Fruit fly (Drosophila melanogaster) whole organism, embryonic: ENCODE results near the gene CG3078.

Source experiments
- CG10431 ChIP-seq: fragments of 200-800 bp; sonication (Bioruptor generic); optimal IDR thresholded peaks from 3 replicates; lab custom pipeline; 2018; ENCODE audit warnings: missing biosample characterization, mild to moderate bottlenecking, missing genetic modification characterization
- CG11504 ChIP-seq: fragments of 200-800 bp; sonication (Bioruptor generic); optimal IDR thresholded peaks from 3 replicates; lab custom pipeline; 2019; ENCODE audit warnings: missing biosample characterization, mild to moderate bottlenecking, missing genetic modification characterization, moderate library complexity
- CG11696 ChIP-seq: fragments of 200-800 bp; sonication (Bioruptor generic); IDR thresholded peaks from 2 replicates; pipeline ENCODE4 v1.3.6; 2022; ENCODE audit warnings: missing biosample characterization, missing genetic modification characterization
- CG11723 ChIP-seq: fragments of 200-800 bp; sonication (Bioruptor generic); optimal IDR thresholded peaks from 2 replicates; lab custom pipeline; 2017; ENCODE audit warnings: missing biosample characterization, mild to moderate bottlenecking, missing genetic modification characterization
- CG15269 ChIP-seq: fragments of 200-800 bp; sonication (Bioruptor generic); optimal IDR thresholded peaks from 2 replicates; lab custom pipeline; 2018; ENCODE audit warnings: missing biosample characterization, mild to moderate bottlenecking, missing genetic modification characterization, moderate library complexity
- CG17359 ChIP-seq: fragments of 200-800 bp; sonication (Bioruptor generic); optimal IDR thresholded peaks from 3 replicates; lab custom pipeline; 2018; ENCODE audit warnings: missing biosample characterization, mild to moderate bottlenecking, missing genetic modification characterization, moderate library complexity
- CG17912 ChIP-seq: fragments of 200-800 bp; sonication (Bioruptor generic); optimal IDR thresholded peaks from 2 replicates; lab custom pipeline; 2018; ENCODE audit warnings: missing biosample characterization, mild to moderate bottlenecking, missing genetic modification characterization
- CG1832 ChIP-seq: fragments of 200-800 bp; sonication (Bioruptor generic); optimal IDR thresholded peaks from 2 replicates; lab custom pipeline; 2017; ENCODE audit warnings: missing biosample characterization, mild to moderate bottlenecking, missing genetic modification characterization, inconsistent platforms
- CG2120 ChIP-seq: fragments of 200-800 bp; sonication (Bioruptor generic); optimal IDR thresholded peaks from 3 replicates; lab custom pipeline; 2016; ENCODE audit warnings: missing biosample characterization, missing genetic modification characterization
- CG3407 ChIP-seq: fragments of 200-800 bp; sonication (Bioruptor generic); optimal IDR thresholded peaks from 2 replicates; lab custom pipeline; 2018; ENCODE audit warnings: missing biosample characterization, mild to moderate bottlenecking, missing genetic modification characterization
- CG34376 ChIP-seq: fragments of 200-800 bp; sonication (Bioruptor generic); optimal IDR thresholded peaks from 2 replicates; lab custom pipeline; 2018; ENCODE audit warnings: missing biosample characterization, mild to moderate bottlenecking, missing genetic modification characterization
- CG3726 ChIP-seq: fragments of 200-800 bp; sonication (Bioruptor generic); IDR thresholded peaks from 3 replicates; pipeline ENCODE4, ENCODE4 v1.3.6; 2022; ENCODE audit warnings: missing biosample characterization, missing genetic modification characterization
- CG3995 ChIP-seq: fragments of 200-800 bp; sonication (Bioruptor generic); optimal IDR thresholded peaks from 3 replicates; lab custom pipeline; 2016; ENCODE audit warnings: missing biosample characterization, missing genetic modification characterization
- CG4424 ChIP-seq: fragments of 200-800 bp; sonication (Bioruptor generic); optimal IDR thresholded peaks from 3 replicates; lab custom pipeline; 2016; ENCODE audit warnings: missing biosample characterization, missing genetic modification characterization
- CG7372 ChIP-seq: fragments of 200-800 bp; sonication (Bioruptor generic); IDR thresholded peaks from 2 replicates; pipeline ENCODE4 v1.3.6; 2022; ENCODE audit warnings: missing biosample characterization, missing genetic modification characterization
- CG7963 ChIP-seq: fragments of 200-800 bp; sonication (Bioruptor generic); IDR thresholded peaks from 3 replicates; pipeline ENCODE4 v1.3.6; 2022; ENCODE audit warnings: missing biosample characterization, missing genetic modification characterization; ENCODE audit not compliant: partially characterized antibody
- CG9727 ChIP-seq: fragments of 200-800 bp; sonication (Bioruptor generic); optimal IDR thresholded peaks from 3 replicates; lab custom pipeline; 2017; ENCODE audit warnings: missing biosample characterization, mild to moderate bottlenecking, missing genetic modification characterization
- CG9797 ChIP-seq: fragments of 200-800 bp; sonication (Bioruptor generic); optimal IDR thresholded peaks from 3 replicates; lab custom pipeline; 2018; ENCODE audit warnings: missing biosample characterization, mild to moderate bottlenecking, missing genetic modification characterization
- CTCF ChIP-seq: fragments of 200-800 bp; sonication (Bioruptor generic); optimal IDR thresholded peaks from 2 replicates; lab custom pipeline; 2017; ENCODE audit warnings: missing biosample characterization, mild to moderate bottlenecking, missing genetic modification characterization, moderate library complexity
- Camta ChIP-seq: fragments of 200-800 bp; sonication (Bioruptor generic); optimal IDR thresholded peaks from 2 replicates; lab custom pipeline; 2016; ENCODE audit warnings: missing biosample characterization, missing genetic modification characterization
- Deaf1 ChIP-seq: fragments of 200-800 bp; optimal IDR thresholded peaks from 3 replicates; lab custom pipeline; 2019; ENCODE audit warnings: missing biosample characterization, mild to moderate bottlenecking, missing genetic modification characterization, moderate library complexity
- Dfd ChIP-seq, 2 experiments: fragments of >200 bp; optimal IDR thresholded peaks; 2 replicates each; lab custom pipeline; 2017; ENCODE audit warnings: missing biosample characterization in 2 of 2, missing genetic modification characterization in 2 of 2
- Doc2 ChIP-seq: fragments of 200-800 bp; sonication (Bioruptor generic); IDR thresholded peaks from 2 replicates; pipeline ENCODE4 v1.3.6; 2022; ENCODE audit warnings: missing biosample characterization, missing genetic modification characterization
- Eip74EF ChIP-seq, 2 experiments: fragments of 200-800 bp in 1 of 2; fragments of >200 bp in 1 of 2; sonication (Bioruptor generic) in 1 of 2; optimal IDR thresholded peaks; 2 replicates each; lab custom pipeline; 2017 to 2019; ENCODE audit warnings: missing biosample characterization in 2 of 2, missing genetic modification characterization in 2 of 2, mild to moderate bottlenecking in 1 of 2, moderate library complexity in 1 of 2
- Ets97D ChIP-seq: fragments of 200-800 bp; sonication (Bioruptor generic); optimal IDR thresholded peaks from 3 replicates; lab custom pipeline; 2016; ENCODE audit warnings: missing biosample characterization, missing genetic modification characterization
- Hmr ChIP-seq: fragments of 200-800 bp; sonication (Bioruptor generic); optimal IDR thresholded peaks from 3 replicates; lab custom pipeline; 2017; ENCODE audit warnings: mild to moderate bottlenecking, missing biosample characterization, missing genetic modification reagents, missing genetic modification characterization
- Med ChIP-seq: fragments of 200-800 bp; sonication (Bioruptor generic); peaks from one replicate; lab custom pipeline; 2016; ENCODE audit warnings: missing biosample characterization, missing genetic modification characterization, mild to moderate bottlenecking, inconsistent platforms, moderate library complexity
- Myb ChIP-seq: fragments of 200-800 bp; sonication (Bioruptor generic); optimal IDR thresholded peaks from 2 replicates; lab custom pipeline; 2016; ENCODE audit warnings: missing biosample characterization, missing genetic modification characterization
- Oaz ChIP-seq: fragments of 200-800 bp; sonication (Bioruptor generic); IDR thresholded peaks from 2 replicates; pipeline ENCODE4 v1.3.6; 2022; ENCODE audit warnings: missing biosample characterization, missing genetic modification characterization
- Ptx1 ChIP-seq: fragments of 200-800 bp; sonication (Bioruptor generic); IDR thresholded peaks from 2 replicates; pipeline ENCODE4 v1.3.6; 2022; ENCODE audit warnings: missing biosample characterization, missing genetic modification characterization
- Rfx ChIP-seq: fragments of 200-800 bp; sonication (Bioruptor generic); IDR thresholded peaks from 2 replicates; pipeline ENCODE4 v1.3.6; 2022; ENCODE audit warnings: missing biosample characterization, missing genetic modification characterization
- Trl ChIP-seq, 3 experiments: fragments of >200 bp in 2 of 3; fragments of 200-800 bp in 1 of 3; sonication (Bioruptor generic) in 1 of 3; optimal IDR thresholded peaks; 2 replicates in 1 of 3; 3 replicates in 2 of 3; lab custom pipeline; 2016 to 2017; ENCODE audit warnings: missing biosample characterization in 1 of 3, missing genetic modification characterization in 1 of 3
- Usf ChIP-seq: fragments of 200-800 bp; sonication (Bioruptor generic); optimal IDR thresholded peaks from 2 replicates; lab custom pipeline; 2017; ENCODE audit warnings: missing genotype, missing biosample characterization, missing genetic modification characterization
- ash1 ChIP-seq: fragments of 200-800 bp; sonication (Bioruptor generic); optimal IDR thresholded peaks from 2 replicates; lab custom pipeline; 2018; ENCODE audit warnings: missing biosample characterization, mild to moderate bottlenecking, missing genetic modification characterization
- chinmo ChIP-seq: fragments of 200-800 bp; sonication (Bioruptor generic); IDR thresholded peaks from 4 replicates; pipeline ENCODE4 v1.3.6; 2022; ENCODE audit warnings: missing biosample characterization, missing genetic modification characterization; ENCODE audit not compliant: partially characterized antibody
- chm ChIP-seq: fragments of 200-800 bp; sonication (Bioruptor generic); IDR thresholded peaks from 2 replicates; pipeline ENCODE4 v1.3.6; 2022; ENCODE audit warnings: missing biosample characterization, missing genetic modification characterization
- exex ChIP-seq: fragments of 200-800 bp; sonication (Bioruptor generic); optimal IDR thresholded peaks from 4 replicates; lab custom pipeline; 2018; ENCODE audit warnings: missing biosample characterization, mild to moderate bottlenecking, missing genetic modification characterization, moderate library complexity
- grau ChIP-seq: fragments of 200-800 bp; optimal IDR thresholded peaks from 3 replicates; lab custom pipeline; 2019; ENCODE audit warnings: missing biosample characterization, mild to moderate bottlenecking, missing genetic modification characterization, moderate library complexity
- lmd ChIP-seq: fragments of 200-800 bp; sonication (Bioruptor generic); IDR thresholded peaks from 2 replicates; pipeline ENCODE4 v1.3.6; 2022; ENCODE audit warnings: missing biosample characterization, missing genetic modification characterization
- nom ChIP-seq: fragments of 200-800 bp; sonication (Bioruptor generic); optimal IDR thresholded peaks from 2 replicates; lab custom pipeline; 2017; ENCODE audit warnings: missing biosample characterization, missing genetic modification characterization, mild to moderate bottlenecking, moderate library complexity, missing genetic modification reagents
- peb ChIP-seq: fragments of 200-800 bp; sonication (Bioruptor generic); IDR thresholded peaks from 2 replicates; pipeline ENCODE4 v1.3.6; 2022; ENCODE audit warnings: missing biosample characterization, missing genetic modification characterization
- psq ChIP-seq: fragments of 200-800 bp; sonication (Bioruptor generic); optimal IDR thresholded peaks from 2 replicates; lab custom pipeline; 2017; ENCODE audit warnings: missing biosample characterization, missing genetic modification characterization
- row ChIP-seq: fragments of 200-800 bp; sonication (Bioruptor generic); IDR thresholded peaks from 3 replicates; pipeline ENCODE4 v1.3.6; 2022; ENCODE audit warnings: missing biosample characterization, missing genetic modification characterization
- slbo ChIP-seq: fragments of 200-800 bp; sonication (Bioruptor generic); IDR thresholded peaks from 2 replicates; pipeline ENCODE4 v1.3.6; 2022; ENCODE audit warnings: missing biosample characterization, missing genetic modification characterization
- sr ChIP-seq: fragments of 200-800 bp; sonication (Bioruptor generic); IDR thresholded peaks from 3 replicates; pipeline ENCODE4 v1.3.6; 2022; ENCODE audit warnings: missing biosample characterization, missing genetic modification characterization
- yki ChIP-seq: fragments of >200 bp; optimal IDR thresholded peaks from 3 replicates; lab custom pipeline; 2018
- z ChIP-seq: fragments of 200-800 bp; sonication (Bioruptor generic); IDR thresholded peaks from 3 replicates; pipeline ENCODE4 v1.3.6; 2022; ENCODE audit warnings: missing biosample characterization, missing genetic modification characterization

CG3078 gene

dm6 chrX:2258602-2259233, 945 bp downstream of the CG3078 start (continued):
- peak; percentile 43; the same call in 1 of the 2 replicates for TF ChIP-seq CG11696
- 0 out of 2 replicates have a peak, but pooled peaks have one; percentile 20 for TF ChIP-seq chm (GFP tag; lab: Robert Waterston, UW)
- peak; percentile 7 for TF ChIP-seq CG11504 (tag; lab: Kevin White, UChicago)
- TF ChIP-seq psq (GFP tag; lab: Kevin White, UChicago), result no peak
- TF ChIP-seq nom (GFP tag; lab: Kevin White, UChicago), result peak; percentile 35
- TF ChIP-seq CG7372 (GFP tag; lab: Robert Waterston, UW), result no peak
- TF ChIP-seq peb (GFP tag; lab: Robert Waterston, UW), result no peak
- TF ChIP-seq Myb (GFP tag; lab: Kevin White, UChicago), result peak; percentile 29
- TF ChIP-seq CG2120, result peak; percentile 20
- TF ChIP-seq CTCF (GFP tag; lab: Kevin White, UChicago), result peak; percentile 84
- TF ChIP-seq CG3995 (GFP tag; lab: Kevin White, UChicago), result no peak
- TF ChIP-seq row, result peak; percentile 15; the same call in 2 of the 3 replicates
- TF ChIP-seq CG3407 (GFP tag; lab: Kevin White, UChicago), result no peak
- TF ChIP-seq CG9727 (GFP tag; lab: Kevin White, UChicago), result peak; percentile 4
- peak; percentile 38 for TF ChIP-seq Hmr (GFP tag; lab: Kevin White, UChicago)
- peak; percentile 54 for TF ChIP-seq Ets97D (GFP tag; lab: Kevin White, UChicago)
- TF ChIP-seq, all 482 proteins: peak for 24

dm6 chrX:2255035-2255434, 4.6 kb downstream of the CG3078 start:
- peak; percentile 29 for TF ChIP-seq Med (GFP tag; lab: Kevin White, UChicago)
- TF ChIP-seq Deaf1 (tag; lab: Kevin White, UChicago), result no peak
- peak; percentile 71 to 95 for TF ChIP-seq Trl (optimal IDR thresholded peaks at IDR 0.05; lab: Kevin White, UChicago)
- TF ChIP-seq Trl (GFP tag; optimal IDR thresholded peaks at IDR 0.05; lab: Kevin White, UChicago), result no peak
- peak; percentile 38 for TF ChIP-seq yki
- TF ChIP-seq CG15269 (tag; lab: Kevin White, UChicago), result no peak
- peak; percentile 70 for TF ChIP-seq CG1832

dm6 chrX:2254020-2254626, 5.5 kb downstream of the CG3078 start, which contains the start of gene CG3091:
Gene CG3091 (minus strand): TSS chrX:2254197.
- TF ChIP-seq lmd (GFP tag; lab: Robert Waterston, UW) (no peak), CG17359 (tag; lab: Kevin White, UChicago) (no peak), CG9797 (no peak), CG7963 (GFP tag; lab: Robert Waterston, UW) (no peak), Ptx1 (GFP tag; lab: Robert Waterston, UW) (no peak), Usf (no peak), Eip74EF (GFP tag; optimal IDR thresholded peaks at IDR 0.05; lab: Kevin White, UChicago) (no peak), chinmo (GFP tag; lab: Robert Waterston, UW) (0 out of 4 replicates have a peak, but pooled peaks have one; percentile 44), CG34376 (GFP tag; lab: Kevin White, UChicago) (peak; percentile 53), CG4424 (GFP tag; lab: Kevin White, UChicago) (no peak), Dfd (GFP tag; optimal IDR thresholded peaks at IDR 0.05; lab: Kevin White, UChicago) (no peak), CG15269 (tag; lab: Kevin White, UChicago) (no peak), Rfx (GFP tag; lab: Robert Waterston, UW) (peak; percentile 54), CG10431 (GFP tag; lab: Kevin White, UChicago) (no peak), CG2120 (peak; percentile 23), exex (tag; lab: Kevin White, UChicago) (peak; percentile 59), sr (GFP tag; lab: Robert Waterston, UW) (no peak), Doc2 (GFP tag; lab: Robert Waterston, UW) (no peak), z (0 out of 3 replicates have a peak, but pooled peaks have one; percentile 39), CG17912 (GFP tag; lab: Kevin White, UChicago) (no peak), slbo (GFP tag; lab: Robert Waterston, UW) (peak; percentile 26; the same call in 1 of the 2 replicates), Oaz (GFP tag; lab: Robert Waterston, UW) (no peak), CG11723 (no peak), CG3726 (no peak), Camta (GFP tag; lab: Kevin White, UChicago) (no peak), ash1 (GFP tag; lab: Kevin White, UChicago) (no peak), grau (tag; lab: Kevin White, UChicago) (no peak)
